Fruit fly (Drosophila melanogaster) whole organism, embryonic: ENCODE measurements around the gene CG15332.

Experiments used
- Ada2b ChIP-seq: fragments of 200-800 bp; sonication (Bioruptor generic); IDR thresholded peaks from 2 replicates; pipeline ENCODE4 v1.3.6; 2022; ENCODE audit warnings: missing biosample characterization, missing genetic modification characterization
- Atf-2 ChIP-seq: fragments of 200-800 bp; sonication (Bioruptor generic); optimal IDR thresholded peaks from 2 replicates; lab custom pipeline; 2016; ENCODE audit warnings: missing biosample characterization, missing genetic modification characterization
- Blimp-1 ChIP-seq: fragments of 200-800 bp; sonication (Bioruptor generic); optimal IDR thresholded peaks from 3 replicates; lab custom pipeline; 2018; ENCODE audit warnings: missing biosample characterization, missing genetic modification characterization, mild to moderate bottlenecking, moderate library complexity, missing genetic modification reagents
- CG10959 ChIP-seq: fragments of 200-800 bp; sonication (Bioruptor generic); IDR thresholded peaks from 2 replicates; pipeline ENCODE4 v1.3.6; 2022; ENCODE audit warnings: missing biosample characterization, missing genetic modification characterization
- CG11085 ChIP-seq: fragments of 200-800 bp; sonication (Bioruptor generic); IDR thresholded peaks from 2 replicates; pipeline ENCODE4 v1.3.6; 2022; ENCODE audit warnings: missing biosample characterization, missing genetic modification characterization
- CG11504 ChIP-seq: fragments of 200-800 bp; sonication (Bioruptor generic); optimal IDR thresholded peaks from 3 replicates; lab custom pipeline; 2019; ENCODE audit warnings: missing biosample characterization, mild to moderate bottlenecking, missing genetic modification characterization, moderate library complexity
- CG11723 ChIP-seq: fragments of 200-800 bp; sonication (Bioruptor generic); optimal IDR thresholded peaks from 2 replicates; lab custom pipeline; 2017; ENCODE audit warnings: missing biosample characterization, mild to moderate bottlenecking, missing genetic modification characterization
- CG12391 ChIP-seq: fragments of 200-800 bp; sonication (Bioruptor generic); optimal IDR thresholded peaks from 3 replicates; lab custom pipeline; 2018; ENCODE audit warnings: missing biosample characterization, mild to moderate bottlenecking, missing genetic modification characterization, moderate library complexity
- CG14667 ChIP-seq: fragments of 200-800 bp; sonication (Bioruptor generic); IDR thresholded peaks from 2 replicates; pipeline ENCODE4 v1.3.6; 2022; ENCODE audit warnings: missing biosample characterization, missing genetic modification characterization
- CG1603 ChIP-seq: fragments of 200-800 bp; sonication (Bioruptor generic); optimal IDR thresholded peaks from 2 replicates; lab custom pipeline; 2019; ENCODE audit warnings: missing biosample characterization, mild to moderate bottlenecking, missing genetic modification characterization, moderate library complexity
- CG17186 ChIP-seq: fragments of 200-800 bp; sonication (Bioruptor generic); optimal IDR thresholded peaks from 3 replicates; lab custom pipeline; 2017; ENCODE audit warnings: missing biosample characterization, missing genetic modification reagents, missing genetic modification characterization
- CG17912 ChIP-seq: fragments of 200-800 bp; sonication (Bioruptor generic); optimal IDR thresholded peaks from 2 replicates; lab custom pipeline; 2018; ENCODE audit warnings: missing biosample characterization, mild to moderate bottlenecking, missing genetic modification characterization
- CG2712 ChIP-seq: fragments of 200-800 bp; optimal IDR thresholded peaks from 3 replicates; lab custom pipeline; 2019; ENCODE audit warnings: missing biosample characterization, mild to moderate bottlenecking, missing genetic modification characterization, moderate library complexity
- CG3407 ChIP-seq: fragments of 200-800 bp; sonication (Bioruptor generic); optimal IDR thresholded peaks from 2 replicates; lab custom pipeline; 2018; ENCODE audit warnings: missing biosample characterization, mild to moderate bottlenecking, missing genetic modification characterization
- CG4424 ChIP-seq: fragments of 200-800 bp; sonication (Bioruptor generic); optimal IDR thresholded peaks from 3 replicates; lab custom pipeline; 2016; ENCODE audit warnings: missing biosample characterization, missing genetic modification characterization
- CG6854 ChIP-seq: fragments of 200-800 bp; sonication (Bioruptor generic); optimal IDR thresholded peaks from 3 replicates; lab custom pipeline; 2017; ENCODE audit warnings: missing biosample characterization, mild to moderate bottlenecking, missing genetic modification characterization
- CG7372 ChIP-seq: fragments of 200-800 bp; sonication (Bioruptor generic); IDR thresholded peaks from 2 replicates; pipeline ENCODE4 v1.3.6; 2022; ENCODE audit warnings: missing biosample characterization, missing genetic modification characterization
- CG7745 ChIP-seq: fragments of 200-800 bp; sonication (Bioruptor generic); optimal IDR thresholded peaks from 2 replicates; lab custom pipeline; 2018; ENCODE audit warnings: missing biosample characterization, mild to moderate bottlenecking, missing genetic modification characterization, moderate library complexity
- CG8089 ChIP-seq: fragments of 200-800 bp; sonication (Bioruptor generic); optimal IDR thresholded peaks from 3 replicates; lab custom pipeline; 2016; ENCODE audit warnings: missing biosample characterization, missing genetic modification characterization
- CG8924 ChIP-seq: fragments of 200-800 bp; optimal IDR thresholded peaks from 3 replicates; lab custom pipeline; 2019; ENCODE audit warnings: missing biosample characterization, mild to moderate bottlenecking, missing genetic modification characterization, moderate library complexity
- CG8944 ChIP-seq: fragments of 200-800 bp; sonication (Bioruptor generic); optimal IDR thresholded peaks from 3 replicates; lab custom pipeline; 2016; ENCODE audit warnings: missing biosample characterization, missing genetic modification characterization
- CTCF ChIP-seq: fragments of 200-800 bp; sonication (Bioruptor generic); optimal IDR thresholded peaks from 2 replicates; lab custom pipeline; 2017; ENCODE audit warnings: missing biosample characterization, mild to moderate bottlenecking, missing genetic modification characterization, moderate library complexity
- CrebB ChIP-seq: fragments of 200-800 bp; sonication (Bioruptor generic); optimal IDR thresholded peaks from 3 replicates; lab custom pipeline; 2018; ENCODE audit warnings: missing biosample characterization, mild to moderate bottlenecking, missing genetic modification characterization
- Lim3 ChIP-seq: fragments of 200-800 bp; sonication (Bioruptor generic); IDR thresholded peaks from 2 replicates; pipeline ENCODE4 v1.3.6; 2022; ENCODE audit warnings: missing biosample characterization, missing genetic modification characterization
- MESR4 ChIP-seq: fragments of 200-800 bp; sonication (Bioruptor generic); optimal IDR thresholded peaks from 2 replicates; lab custom pipeline; 2018; ENCODE audit warnings: missing biosample characterization, mild to moderate bottlenecking, missing genetic modification characterization, moderate library complexity
- Optix ChIP-seq: fragments of 200-800 bp; sonication (Bioruptor generic); IDR thresholded peaks from 3 replicates; pipeline ENCODE4 v1.3.6; 2022; ENCODE audit warnings: missing biosample characterization, missing genetic modification characterization
- Ptx1 ChIP-seq: fragments of 200-800 bp; sonication (Bioruptor generic); IDR thresholded peaks from 2 replicates; pipeline ENCODE4 v1.3.6; 2022; ENCODE audit warnings: missing biosample characterization, missing genetic modification characterization
- Vsx1 ChIP-seq: fragments of 200-800 bp; sonication (Bioruptor generic); optimal IDR thresholded peaks from 2 replicates; lab custom pipeline; 2017; ENCODE audit warnings: missing biosample characterization, mild to moderate bottlenecking, missing genetic modification characterization, missing genetic modification reagents
- YL-1 ChIP-seq: fragments of 200-800 bp; sonication (Bioruptor generic); optimal IDR thresholded peaks from 3 replicates; lab custom pipeline; 2017; ENCODE audit warnings: missing biosample characterization, mild to moderate bottlenecking, missing genetic modification characterization
- ab ChIP-seq: fragments of 200-800 bp; sonication (Bioruptor generic); optimal IDR thresholded peaks from 2 replicates; lab custom pipeline; 2016; ENCODE audit warnings: missing biosample characterization, missing genetic modification characterization
- abd-A ChIP-seq: fragments of 200-800 bp; sonication (Bioruptor generic); optimal IDR thresholded peaks from 3 replicates; lab custom pipeline; 2019; ENCODE audit warnings: missing biosample characterization, mild to moderate bottlenecking, missing genetic modification characterization, moderate library complexity
- cas ChIP-seq: fragments of 200-800 bp; sonication (Bioruptor generic); IDR thresholded peaks from 2 replicates; pipeline ENCODE4 v1.3.6; 2022; ENCODE audit warnings: missing biosample characterization, missing genetic modification characterization
- ci ChIP-seq: fragments of 200-800 bp; sonication (Bioruptor generic); IDR thresholded peaks from 3 replicates; pipeline ENCODE4 v1.3.6; 2022; ENCODE audit warnings: missing biosample characterization, missing genetic modification characterization
- da ChIP-seq: fragments of 200-800 bp; sonication (Bioruptor generic); optimal IDR thresholded peaks from 2 replicates; lab custom pipeline; 2016; ENCODE audit warnings: missing biosample characterization, missing genetic modification characterization
- danr ChIP-seq: fragments of 200-800 bp; sonication (Bioruptor generic); IDR thresholded peaks from 2 replicates; pipeline ENCODE4 v1.3.6; 2022; ENCODE audit warnings: missing biosample characterization, missing genetic modification characterization
- fd64A ChIP-seq: fragments of 200-800 bp; sonication (Bioruptor generic); optimal IDR thresholded peaks from 3 replicates; lab custom pipeline; 2018; ENCODE audit warnings: missing biosample characterization, mild to moderate bottlenecking, missing genetic modification characterization
- fu2 ChIP-seq: fragments of 200-800 bp; sonication (Bioruptor generic); optimal IDR thresholded peaks from 2 replicates; lab custom pipeline; 2016; ENCODE audit warnings: missing biosample characterization, missing genetic modification characterization
- gcm ChIP-seq: fragments of 200-800 bp; sonication (Bioruptor generic); optimal IDR thresholded peaks from 2 replicates; lab custom pipeline; 2019; ENCODE audit warnings: missing biosample characterization, mild to moderate bottlenecking, missing genetic modification characterization, moderate library complexity
- gfzf ChIP-seq: fragments of 200-800 bp; sonication (Bioruptor generic); optimal IDR thresholded peaks from 2 replicates; lab custom pipeline; 2016; ENCODE audit warnings: missing biosample characterization, mild to moderate bottlenecking, missing genetic modification characterization, moderate library complexity
- hb ChIP-seq: fragments of 200-800 bp; sonication (Bioruptor generic); IDR thresholded peaks from 3 replicates; pipeline ENCODE4 v1.3.6; 2022; ENCODE audit warnings: missing biosample characterization, missing genetic modification characterization; ENCODE audit not compliant: partially characterized antibody
- hth ChIP-seq: fragments of >200 bp; optimal IDR thresholded peaks from 2 replicates; lab custom pipeline; 2017; ENCODE audit warnings: inconsistent platforms
- lbe ChIP-seq: fragments of 200-800 bp; sonication (Bioruptor generic); optimal IDR thresholded peaks from 2 replicates; lab custom pipeline; 2016; ENCODE audit warnings: missing biosample characterization, mild to moderate bottlenecking, missing genetic modification characterization
- mld ChIP-seq: fragments of 200-800 bp; sonication (Bioruptor generic); IDR thresholded peaks from 3 replicates; pipeline ENCODE4 v1.3.6; 2022; ENCODE audit warnings: missing biosample characterization, missing genetic modification characterization; ENCODE audit not compliant: partially characterized antibody
- pita ChIP-seq: fragments of 200-800 bp; sonication (Bioruptor generic); optimal IDR thresholded peaks from 2 replicates; lab custom pipeline; 2017; ENCODE audit warnings: missing biosample characterization, mild to moderate bottlenecking, missing genetic modification characterization
- pnt ChIP-seq: fragments of 200-800 bp; sonication (Bioruptor generic); optimal IDR thresholded peaks from 3 replicates; lab custom pipeline; 2016; ENCODE audit warnings: missing biosample characterization, missing genetic modification characterization
- row ChIP-seq: fragments of 200-800 bp; sonication (Bioruptor generic); IDR thresholded peaks from 3 replicates; pipeline ENCODE4 v1.3.6; 2022; ENCODE audit warnings: missing biosample characterization, missing genetic modification characterization
- run ChIP-seq: fragments of 200-800 bp; sonication (Bioruptor generic); optimal IDR thresholded peaks from 3 replicates; lab custom pipeline; 2018; ENCODE audit warnings: missing biosample characterization, mild to moderate bottlenecking, missing genetic modification characterization
- salm ChIP-seq: fragments of 200-800 bp; sonication (Bioruptor generic); optimal IDR thresholded peaks from 2 replicates; lab custom pipeline; 2018; ENCODE audit warnings: missing biosample characterization, mild to moderate bottlenecking, missing genetic modification characterization
- sc ChIP-seq, 3 experiments: fragments of >200 bp in 2 of 3; fragments of 200-800 bp in 1 of 3; sonication (Bioruptor generic) in 1 of 3; optimal IDR thresholded peaks; 2 replicates in 2 of 3; 3 replicates in 1 of 3; lab custom pipeline; 2017; ENCODE audit warnings: mild to moderate bottlenecking in 1 of 3, missing biosample characterization in 1 of 3, missing genetic modification characterization in 1 of 3, missing genetic modification reagents in 1 of 3
- sna ChIP-seq: fragments of 200-800 bp; sonication (Bioruptor generic); IDR thresholded peaks from 2 replicates; pipeline ENCODE4 v1.3.6; 2022; ENCODE audit warnings: missing biosample characterization, missing genetic modification characterization; ENCODE audit not compliant: partially characterized antibody
- wor ChIP-seq: fragments of 200-800 bp; sonication (Bioruptor generic); IDR thresholded peaks from 2 replicates; pipeline ENCODE4 v1.3.6; 2022; ENCODE audit warnings: missing biosample characterization, missing genetic modification characterization

The CG15332 gene

DNA sequence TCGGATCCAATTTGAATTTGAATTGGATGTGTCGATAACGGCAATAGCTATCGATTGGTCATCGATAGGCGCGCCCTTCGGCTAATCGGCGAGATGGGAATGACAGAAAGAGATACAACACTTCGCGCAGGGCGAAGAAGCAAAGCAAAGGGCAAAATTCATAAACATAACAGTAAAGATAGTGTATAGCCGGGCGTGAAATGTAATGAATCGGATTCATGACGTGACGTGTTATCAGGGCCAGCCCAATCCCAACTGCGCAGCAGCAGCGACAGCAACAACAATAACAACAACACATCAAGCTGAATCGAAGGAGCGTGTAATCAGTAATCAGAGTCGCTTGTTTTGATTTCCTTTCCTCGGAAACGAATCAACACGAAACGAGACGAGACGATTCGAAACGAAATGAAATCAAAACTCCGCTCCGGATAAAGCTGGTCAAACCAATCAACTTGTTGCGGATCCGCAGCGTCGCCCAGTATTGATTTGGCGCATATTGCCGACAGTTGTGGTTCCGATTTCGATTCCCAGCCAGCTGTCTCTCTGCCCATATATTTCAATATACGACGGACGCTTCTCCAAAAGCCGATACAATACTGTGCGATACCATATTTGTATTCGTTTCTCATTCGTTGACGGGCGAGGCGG lies 43.7 kb downstream of the CG15332 start, which contains the start of gene snz (continued):
- no peak for TF ChIP-seq CG8944 (GFP tag; lab: Kevin White, UChicago)
- no peak for TF ChIP-seq fu2
- no peak for TF ChIP-seq CG11504 (tag; lab: Kevin White, UChicago)
- no peak for TF ChIP-seq da (GFP tag; lab: Kevin White, UChicago)
- TF ChIP-seq CG10959 (GFP tag; lab: Robert Waterston, UW): no peak
- no peak for TF ChIP-seq cas (GFP tag; lab: Robert Waterston, UW)
- peak; percentile 38 for TF ChIP-seq MESR4
- peak; percentile 6 for TF ChIP-seq YL-1 (GFP tag; lab: Kevin White, UChicago)
- TF ChIP-seq Ptx1 (GFP tag; lab: Robert Waterston, UW): no peak
- no peak for TF ChIP-seq CG14667 (GFP tag; lab: Robert Waterston, UW)
- TF ChIP-seq CG4424 (GFP tag; lab: Kevin White, UChicago): no peak
- no peak for TF ChIP-seq CG17912 (GFP tag; lab: Kevin White, UChicago)
- no peak for TF ChIP-seq salm (tag; lab: Kevin White, UChicago)
- no peak for TF ChIP-seq hth
- no peak for TF ChIP-seq CG8924 (tag; lab: Kevin White, UChicago)
- no peak for TF ChIP-seq Atf-2 (GFP tag; lab: Kevin White, UChicago)
- TF ChIP-seq Blimp-1: no peak
- no peak for TF ChIP-seq ab (GFP tag; lab: Kevin White, UChicago)
- no peak for TF ChIP-seq CG3407 (GFP tag; lab: Kevin White, UChicago)
- peak; percentile 77 for TF ChIP-seq sna
- no peak for TF ChIP-seq CrebB (tag; lab: Kevin White, UChicago)
- peak; percentile 80 for TF ChIP-seq abd-A (tag; lab: Kevin White, UChicago)
- no peak for TF ChIP-seq Ada2b
- TF ChIP-seq wor: no peak
- no peak for TF ChIP-seq pita (GFP tag; lab: Kevin White, UChicago)
- TF ChIP-seq Vsx1 (GFP tag; lab: Kevin White, UChicago): no peak
- TF ChIP-seq CG7745: no peak
- peak; percentile 75 for TF ChIP-seq hb
- TF ChIP-seq CG11085: no peak
- TF ChIP-seq CG8089 (GFP tag; lab: Kevin White, UChicago): no peak
- TF ChIP-seq pnt: no peak
- TF ChIP-seq lbe: no peak
- no peak for TF ChIP-seq run (tag; lab: Kevin White, UChicago)
- peak; percentile 2 for TF ChIP-seq gfzf
- no peak for TF ChIP-seq CG12391
- TF ChIP-seq row (GFP tag; lab: Robert Waterston, UW): peak; percentile 55
- TF ChIP-seq CG1603 (tag; lab: Kevin White, UChicago): no peak
- no peak for TF ChIP-seq CG7372
- peak; percentile 51 for TF ChIP-seq CG17186 (GFP tag; lab: Kevin White, UChicago)
- peak; percentile 75 for TF ChIP-seq mld (GFP tag; lab: Robert Waterston, UW)
- TF ChIP-seq Lim3 (GFP tag; lab: Robert Waterston, UW): no peak
- no peak for TF ChIP-seq sc (optimal IDR thresholded peaks at IDR 0.05; lab: Kevin White, UChicago)
- no peak for TF ChIP-seq sc (GFP tag; optimal IDR thresholded peaks at IDR 0.05; lab: Kevin White, UChicago)
- TF ChIP-seq CG6854 (GFP tag; lab: Kevin White, UChicago): no peak
- TF ChIP-seq CTCF: no peak
- peak; percentile 44 for TF ChIP-seq CG2712
- no peak for TF ChIP-seq Optix (GFP tag; lab: Robert Waterston, UW)
- TF ChIP-seq CG11723 (GFP tag; lab: Kevin White, UChicago): no peak
- no peak for TF ChIP-seq gcm (GFP tag; lab: Kevin White, UChicago)
- TF ChIP-seq danr (GFP tag; lab: Robert Waterston, UW): no peak
- 0 out of 3 replicates have a peak, but pooled peaks have one; percentile 26 for TF ChIP-seq ci (GFP tag; lab: Robert Waterston, UW)
- no peak for TF ChIP-seq fd64A (GFP tag; lab: Kevin White, UChicago)
